Fruit fly (Drosophila melanogaster): Measurements from ENCODE around the gene Trx2.
A peak's percentile ranks its signal among the peaks of the same experiment; 100 is the strongest.

Gene Trx2

DNA sequence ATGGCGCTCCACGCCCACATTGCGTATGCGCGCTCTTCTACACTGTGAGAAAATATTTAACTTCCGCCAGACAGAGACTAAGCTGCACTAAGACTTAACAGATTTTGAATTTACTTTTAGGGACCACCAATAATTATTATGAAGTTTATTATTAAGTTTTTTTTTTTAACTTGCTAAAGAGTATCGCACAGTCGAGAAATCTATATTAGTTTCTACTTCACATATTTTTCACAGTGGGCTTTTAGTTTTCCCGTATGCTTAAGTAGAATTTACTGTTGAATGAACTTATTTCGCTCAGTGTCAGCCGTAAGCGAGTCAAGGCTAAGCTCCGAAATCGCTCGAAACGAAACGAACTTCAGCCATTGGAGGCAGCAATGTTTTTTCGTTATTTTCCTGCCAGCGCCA, 47.6 kb downstream of the Trx2 start (continued):
- TF ChIP-seq C15 (GFP tag; IDR thresholded peaks at IDR 0.05) (peak; percentile 50; the same call in 1 of the 3 replicates), ranshi (GFP tag; IDR thresholded peaks at IDR 0.05) (peak; percentile 73), Med (GFP tag) (peak; percentile 92), Tbp (GFP tag; optimal IDR thresholded peaks at IDR 0.05) (no peak), CG13775 (GFP tag; optimal IDR thresholded peaks at IDR 0.05) (peak; percentile 64), Meics (GFP tag; optimal IDR thresholded peaks at IDR 0.05) (peak; percentile 90), gsb-n (tag; optimal IDR thresholded peaks at IDR 0.05) (no peak), Taf1 (GFP tag; IDR thresholded peaks at IDR 0.05) (peak; percentile 49; the same call in 1 of the 2 replicates), CG11247 (GFP tag; IDR thresholded peaks at IDR 0.05) (peak; percentile 46), jing (GFP tag; optimal IDR thresholded peaks at IDR 0.05) (no peak), CG30403 (GFP tag; optimal IDR thresholded peaks at IDR 0.05) (peak; percentile 68), CG3726 (GFP tag; IDR thresholded peaks at IDR 0.05) (no peak), so (GFP tag; IDR thresholded peaks at IDR 0.05) (0 out of 3 replicates have a peak, but pooled peaks have one; percentile 52), cad (GFP tag; optimal IDR thresholded peaks at IDR 0.05) (no peak), CG3995 (GFP tag; optimal IDR thresholded peaks at IDR 0.05) (no peak), zfh1 (GFP tag; IDR thresholded peaks at IDR 0.05) (peak; percentile 54; the same call in 1 of the 3 replicates), CG8290 (GFP tag; optimal IDR thresholded peaks at IDR 0.05) (no peak), CG8290 (tag; optimal IDR thresholded peaks at IDR 0.05) (no peak), schlank (tag; optimal IDR thresholded peaks at IDR 0.05) (no peak), CG14050 (GFP tag; IDR thresholded peaks at IDR 0.05) (peak; percentile 56; the same call in 2 of the 3 replicates), CG8924 (tag; optimal IDR thresholded peaks at IDR 0.05) (peak; percentile 75), eyg (GFP tag; optimal IDR thresholded peaks at IDR 0.05) (peak; percentile 26), tna (GFP tag; IDR thresholded peaks at IDR 0.05; ENCODE audit: partially characterized antibody) (no peak), crol (GFP tag; IDR thresholded peaks at IDR 0.05) (no peak), phol (tag; optimal IDR thresholded peaks at IDR 0.05) (peak; percentile 71), klu (GFP tag; IDR thresholded peaks at IDR 0.05) (peak; percentile 67; the same call in 1 of the 2 replicates), CkIIα-i1 (GFP tag; IDR thresholded peaks at IDR 0.05) (no peak), lbe (GFP tag; optimal IDR thresholded peaks at IDR 0.05) (no peak), pzg (GFP tag; optimal IDR thresholded peaks at IDR 0.05) (no peak), fru (optimal IDR thresholded peaks at IDR 0.05) (no peak), abd-A (tag; optimal IDR thresholded peaks at IDR 0.05) (peak; percentile 36), mam (GFP tag; optimal IDR thresholded peaks at IDR 0.05) (peak; percentile 49), CG31365 (tag; optimal IDR thresholded peaks at IDR 0.05) (peak; percentile 26), CG6654 (GFP tag; optimal IDR thresholded peaks at IDR 0.05) (peak; percentile 44), peb (GFP tag; IDR thresholded peaks at IDR 0.05) (0 out of 2 replicates have a peak, but pooled peaks have one; percentile 26), lilli (GFP tag; optimal IDR thresholded peaks at IDR 0.05) (peak; percentile 78), lmd (GFP tag; IDR thresholded peaks at IDR 0.05) (peak; percentile 76), Dp (GFP tag; optimal IDR thresholded peaks at IDR 0.05) (no peak), sob (GFP tag; IDR thresholded peaks at IDR 0.05) (peak; percentile 79), Ets97D (GFP tag; optimal IDR thresholded peaks at IDR 0.05) (peak; percentile 37), gcm2 (GFP tag; optimal IDR thresholded peaks at IDR 0.05) (peak; percentile 1), CG32532 (GFP tag; IDR thresholded peaks at IDR 0.05) (peak; percentile 81), HmgD (GFP tag; optimal IDR thresholded peaks at IDR 0.05) (no peak), slbo (GFP tag; IDR thresholded peaks at IDR 0.05) (peak; percentile 82), CG33213 (GFP tag; optimal IDR thresholded peaks at IDR 0.05) (no peak), CG6791 (GFP tag; IDR thresholded peaks at IDR 0.05; ENCODE audit: partially characterized antibody) (no peak), CG15073 (GFP tag; optimal IDR thresholded peaks at IDR 0.05) (no peak), org-1 (GFP tag; optimal IDR thresholded peaks at IDR 0.05) (peak; percentile 79), sna (GFP tag; IDR thresholded peaks at IDR 0.05; ENCODE audit: partially characterized antibody) (no peak), CG10267 (tag; optimal IDR thresholded peaks at IDR 0.05) (peak; percentile 65), Camta (GFP tag; optimal IDR thresholded peaks at IDR 0.05) (peak; percentile 6), sisA (GFP tag; IDR thresholded peaks at IDR 0.05) (peak; percentile 68), salm (tag; optimal IDR thresholded peaks at IDR 0.05) (peak; percentile 32)
